Worm (Caenorhabditis elegans) whole organism, L4 larva: ENCODE measurements around the gene nspc-3.

Experiments
- ZK546.5 ChIP-seq, 2 experiments: sonication (generic microtip); optimal IDR thresholded peaks; 2 replicates each; lab custom pipeline; 2017; ENCODE audit warnings: missing biosample characterization in 2 of 2, missing genetic modification characterization in 2 of 2
- nhr-25 ChIP-seq: sonication (generic microtip); optimal IDR thresholded peaks from 2 replicates; lab custom pipeline; 2017; ENCODE audit warnings: missing genetic modification characterization, mild to moderate bottlenecking, missing compliant biosample characterization, antibody characterized with exemption, moderate library complexity, borderline replicate concordance; ENCODE audit not compliant: insufficient read depth
- nhr-28 ChIP-seq: fragments of 150-350 bp; optimal IDR thresholded peaks from 2 replicates; lab custom pipeline; 2014; ENCODE audit warnings: missing biosample characterization, missing genetic modification characterization
- pha-4 ChIP-seq, 2 experiments: fragments of 150-350 bp in 1 of 2; fragments of 200-800 bp in 1 of 2; sonication (Bioruptor generic) in 1 of 2; IDR thresholded peaks in 1 of 2; optimal IDR thresholded peaks in 1 of 2; 2 replicates each; pipeline versions ENCODE4 v1.3.6 to Lab custom; 2014 to 2022; ENCODE audit warnings: missing genetic modification characterization in 2 of 2, missing genetic modification reagents in 2 of 2, missing biosample characterization in 1 of 2, missing compliant biosample characterization in 1 of 2
- ztf-11 ChIP-seq: fragments of 150-350 bp; optimal IDR thresholded peaks from 2 replicates; lab custom pipeline; 2014; ENCODE audit warnings: missing biosample characterization, missing genetic modification characterization

DNA sequence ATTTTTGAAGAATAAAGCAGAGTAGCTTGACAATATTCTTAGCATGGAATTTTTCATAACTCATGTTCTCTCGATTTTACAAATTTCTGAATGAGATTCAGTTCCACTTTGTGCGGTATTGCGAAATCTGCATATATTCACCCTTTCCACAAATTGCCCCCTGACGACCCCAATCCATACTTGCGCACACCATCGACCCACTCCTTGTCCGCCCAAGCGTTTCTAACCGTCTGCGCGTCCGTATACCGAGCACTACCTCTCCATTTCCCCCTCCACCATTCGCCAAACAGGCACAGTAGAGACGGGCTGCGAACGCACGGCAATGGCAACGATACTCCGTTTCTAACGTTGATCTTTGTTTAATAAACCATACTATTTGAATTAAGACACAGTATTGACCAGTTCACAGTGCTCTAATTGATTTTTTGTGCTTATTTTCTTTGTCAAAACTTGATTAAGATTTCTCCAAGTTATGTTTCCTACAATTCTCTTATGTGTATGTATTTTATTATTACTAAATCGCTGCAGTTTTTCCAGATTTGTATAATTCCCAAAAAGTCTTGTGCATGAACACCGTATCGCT lies 19.8 kb downstream of the nspc-3 start, which contains the start of gene utx-1:
- no peak for TF ChIP-seq nhr-25 (tag; lab: Kevin White, UChicago)
- TF ChIP-seq nhr-28 (tag; lab: Kevin White, UChicago), result no peak
- TF ChIP-seq pha-4 (GFP tag; IDR thresholded peaks at IDR 0.05; lab: Robert Waterston, UW), result no peak
- no peak for TF ChIP-seq pha-4 (tag; optimal IDR thresholded peaks at IDR 0.05; lab: Kevin White, UChicago)
- TF ChIP-seq ztf-11 (tag; lab: Kevin White, UChicago), result no peak
- TF ChIP-seq ZK546.5 (tag; optimal IDR thresholded peaks at IDR 0.05; lab: Kevin White, UChicago), result no peak
